Worm (Caenorhabditis elegans) whole organism, early embryonic: Measurements from ENCODE around the gene C18D11.3.

Source experiments
- B0310.2 ChIP-seq: sonication (generic microtip); optimal IDR thresholded peaks from 2 replicates; lab custom pipeline; 2016; ENCODE audit warnings: mild to moderate bottlenecking, missing genetic modification characterization, missing compliant biosample characterization
- F13C5.2 ChIP-seq: sonication (generic microtip); optimal IDR thresholded peaks from 2 replicates; lab custom pipeline; 2017; ENCODE audit warnings: mild to moderate bottlenecking, missing genetic modification characterization, inconsistent platforms, missing compliant biosample characterization
- aly-1 ChIP-seq: sonication (generic microtip); optimal IDR thresholded peaks from 2 replicates; lab custom pipeline; 2016; ENCODE audit warnings: missing genetic modification characterization, missing compliant biosample characterization
- ama-1 ChIP-seq: fragments of 150-350 bp; optimal IDR thresholded peaks from 2 replicates; lab custom pipeline; 2014
- ceh-13 ChIP-seq: fragments of 200-800 bp; sonication (Bioruptor generic); optimal IDR thresholded peaks from 2 replicates; lab custom pipeline; 2018; ENCODE audit warnings: mild to moderate bottlenecking, missing genetic modification characterization, missing compliant biosample characterization
- ceh-36 ChIP-seq: sonication (generic microtip); optimal IDR thresholded peaks from 2 replicates; lab custom pipeline; 2016; ENCODE audit warnings: missing genetic modification characterization, inconsistent platforms, missing compliant biosample characterization
- ets-7 ChIP-seq: sonication (generic microtip); optimal IDR thresholded peaks from 2 replicates; lab custom pipeline; 2016; ENCODE audit warnings: missing genotype, missing genetic modification characterization, missing compliant biosample characterization
- flt-1 ChIP-seq: fragments of 200-800 bp; sonication (Bioruptor generic); IDR thresholded peaks from 2 replicates; pipeline ENCODE4 v1.3.6; 2022; ENCODE audit warnings: missing genetic modification characterization, missing compliant biosample characterization
- hmbx-1 ChIP-seq: sonication (generic microtip); optimal IDR thresholded peaks from 2 replicates; lab custom pipeline; 2016; ENCODE audit warnings: mild to moderate bottlenecking, missing genetic modification characterization, missing compliant biosample characterization
- hmg-4 ChIP-seq: fragments of 200-800 bp; sonication (Bioruptor generic); optimal IDR thresholded peaks from 2 replicates; lab custom pipeline; 2018; ENCODE audit warnings: mild to moderate bottlenecking, missing genetic modification characterization, missing compliant biosample characterization
- hnd-1 ChIP-seq: sonication (generic microtip); optimal IDR thresholded peaks from 2 replicates; lab custom pipeline; 2016; ENCODE audit warnings: missing genetic modification characterization, missing compliant biosample characterization
- pes-1 ChIP-seq: fragments of 200-800 bp; sonication (Bioruptor generic); IDR thresholded peaks from 2 replicates; pipeline ENCODE4 v1.3.6; 2022; ENCODE audit warnings: missing genetic modification reagents, missing genetic modification characterization, missing compliant biosample characterization
- scrt-1 ChIP-seq: fragments of 200-800 bp; sonication (Bioruptor generic); IDR thresholded peaks from 2 replicates; pipeline ENCODE4 v1.3.6; 2022; ENCODE audit warnings: missing genetic modification characterization, missing compliant biosample characterization
- sea-1 ChIP-seq: fragments of 200-800 bp; sonication (Bioruptor generic); conservative IDR thresholded peaks from 2 replicates; pipeline ENCODE4 v1.3.6; 2022; ENCODE audit warnings: missing genetic modification characterization, missing compliant biosample characterization
- tbx-11 ChIP-seq: fragments of 200-800 bp; sonication (Bioruptor generic); IDR thresholded peaks from 2 replicates; pipeline ENCODE4 v1.3.6; 2022; ENCODE audit warnings: missing genetic modification characterization, missing compliant biosample characterization
- tbx-37 ChIP-seq: fragments of 200-800 bp; sonication (Bioruptor generic); conservative IDR thresholded peaks from 2 replicates; pipeline ENCODE4 v1.3.6; 2022; ENCODE audit warnings: missing genetic modification reagents, missing genetic modification characterization, missing compliant biosample characterization
- tra-4 ChIP-seq: sonication (generic microtip); optimal IDR thresholded peaks from 2 replicates; lab custom pipeline; 2017; ENCODE audit warnings: missing genetic modification characterization, missing compliant biosample characterization

C18D11.3 gene

ce11 chrIII:11792295-11793256 lies 30.7 kb upstream of the C18D11.3 start, which contains the start of gene C24H11.2:
C24H11.2 (minus strand) TSS chrIII:11792345.
- TF ChIP-seq sea-1 (GFP tag; lab: Robert Waterston, UW), result 0 out of 2 replicates have a peak, but pooled peaks have one; percentile 60
- peak; percentile 31 for TF ChIP-seq ceh-36 (tag; lab: Kevin White, UChicago)
- TF ChIP-seq F13C5.2, result peak; percentile 17
- peak; percentile 79 for TF ChIP-seq pes-1 (GFP tag; lab: Robert Waterston, UW)
- TF ChIP-seq flt-1 (GFP tag; lab: Robert Waterston, UW), result peak; percentile 11; the same call in 1 of the 2 replicates
- peak; percentile 14 for TF ChIP-seq hnd-1 (tag; lab: Kevin White, UChicago)
- TF ChIP-seq tbx-37 (GFP tag; lab: Robert Waterston, UW), result peak; percentile 37; the same call in 1 of the 2 replicates
- TF ChIP-seq scrt-1 (GFP tag; lab: Robert Waterston, UW), result peak; percentile 46; the same call in 1 of the 2 replicates

ce11 chrIII:11794389-11794788 lies 28.9 kb upstream of the C18D11.3 start:
- TF ChIP-seq scrt-1 (GFP tag; lab: Robert Waterston, UW) (no peak), aly-1 (tag; lab: Kevin White, UChicago) (no peak), hmbx-1 (tag; lab: Kevin White, UChicago) (no peak), F13C5.2 (no peak), sea-1 (GFP tag; lab: Robert Waterston, UW) (no peak), ets-7 (tag; lab: Kevin White, UChicago) (no peak), tbx-11 (no peak), B0310.2 (tag; lab: Kevin White, UChicago) (no peak), pes-1 (GFP tag; lab: Robert Waterston, UW) (no peak), hmg-4 (GFP tag; lab: Kevin White, UChicago) (no peak), ceh-13 (GFP tag; lab: Kevin White, UChicago) (no peak), ceh-36 (tag; lab: Kevin White, UChicago) (no peak), hnd-1 (tag; lab: Kevin White, UChicago) (no peak), flt-1 (GFP tag; lab: Robert Waterston, UW) (no peak), tbx-37 (GFP tag; lab: Robert Waterston, UW) (no peak), tra-4 (tag; lab: Kevin White, UChicago) (no peak), ama-1 (lab: Kevin White, UChicago) (no peak)

ce11 chrIII:11795448-11795847 lies 27.8 kb upstream of the C18D11.3 start, which contains the start of gene twk-39:
twk-39 (plus strand) TSS chrIII:11795748.
- no peak for TF ChIP-seq hmbx-1 (tag; lab: Kevin White, UChicago)
- no peak for TF ChIP-seq F13C5.2
- no peak for TF ChIP-seq pes-1 (GFP tag; lab: Robert Waterston, UW)
- no peak for TF ChIP-seq ama-1 (lab: Kevin White, UChicago)
- no peak for TF ChIP-seq tbx-37 (GFP tag; lab: Robert Waterston, UW)
- TF ChIP-seq B0310.2 (tag; lab: Kevin White, UChicago), result no peak

ce11 chrIII:11806695-11807094 lies 16.6 kb upstream of the C18D11.3 start, which contains the start of gene C18D11.7:
C18D11.7 (minus strand) TSS chrIII:11806795.
- TF ChIP-seq F13C5.2 (no peak), hmg-4 (GFP tag; lab: Kevin White, UChicago) (no peak), ets-7 (tag; lab: Kevin White, UChicago) (no peak), B0310.2 (tag; lab: Kevin White, UChicago) (no peak), sea-1 (GFP tag; lab: Robert Waterston, UW) (no peak), hmbx-1 (tag; lab: Kevin White, UChicago) (no peak), flt-1 (GFP tag; lab: Robert Waterston, UW) (no peak), tbx-11 (no peak), ama-1 (lab: Kevin White, UChicago) (no peak), tbx-37 (GFP tag; lab: Robert Waterston, UW) (no peak), ceh-13 (GFP tag; lab: Kevin White, UChicago) (no peak), scrt-1 (GFP tag; lab: Robert Waterston, UW) (no peak), aly-1 (tag; lab: Kevin White, UChicago) (no peak), pes-1 (GFP tag; lab: Robert Waterston, UW) (no peak), hnd-1 (tag; lab: Kevin White, UChicago) (no peak), ceh-36 (tag; lab: Kevin White, UChicago) (no peak), tra-4 (tag; lab: Kevin White, UChicago) (no peak)

- TF ChIP-seq aly-1 (tag; lab: Kevin White, UChicago) (no peak), hmg-4 (GFP tag; lab: Kevin White, UChicago) (no peak), hmbx-1 (tag; lab: Kevin White, UChicago) (no peak), tbx-37 (GFP tag; lab: Robert Waterston, UW) (no peak), scrt-1 (GFP tag; lab: Robert Waterston, UW) (no peak), tra-4 (tag; lab: Kevin White, UChicago) (no peak), ets-7 (tag; lab: Kevin White, UChicago) (no peak), B0310.2 (tag; lab: Kevin White, UChicago) (no peak), pes-1 (GFP tag; lab: Robert Waterston, UW) (no peak), hnd-1 (tag; lab: Kevin White, UChicago) (no peak), F13C5.2 (no peak), ceh-36 (tag; lab: Kevin White, UChicago) (no peak), ceh-13 (GFP tag; lab: Kevin White, UChicago) (no peak), tbx-11 (no peak), ama-1 (lab: Kevin White, UChicago) (no peak), flt-1 (GFP tag; lab: Robert Waterston, UW) (no peak), sea-1 (GFP tag; lab: Robert Waterston, UW) (no peak)
Measured at ce11 chrIII:11807418-11807817, 15.8 kb upstream of the C18D11.3 start, which contains the start of gene C18D11.10. C18D11.10 (plus strand) TSS chrIII:11807718.

ce11 chrIII:11808818-11809217 lies 14.4 kb upstream of the C18D11.3 start, which contains the start of gene C18D11.9:
C18D11.9 (plus strand) TSS chrIII:11809118.
- no peak for TF ChIP-seq hmbx-1 (tag; lab: Kevin White, UChicago)
- TF ChIP-seq B0310.2 (tag; lab: Kevin White, UChicago), result no peak
- no peak for TF ChIP-seq hnd-1 (tag; lab: Kevin White, UChicago)
- no peak for TF ChIP-seq ets-7 (tag; lab: Kevin White, UChicago)
- TF ChIP-seq tra-4 (tag; lab: Kevin White, UChicago), result no peak
- no peak for TF ChIP-seq aly-1 (tag; lab: Kevin White, UChicago)
- no peak for TF ChIP-seq tbx-11
